Fruit fly (Drosophila melanogaster): ENCODE data around the gene tim.

The tim gene

dm6 chr2L:3519551-3519950 lies 11.6 kb upstream of the tim start, which contains the start of the genes CG3213 and CG8851:
Gene CG3213 (minus strand): TSS chr2L:3519651.
Gene CG8851 (plus strand): TSS chr2L:3519677.
- TF ChIP-seq salr (GFP tag; optimal IDR thresholded peaks at IDR 0.05) (no peak), net (GFP tag; optimal IDR thresholded peaks at IDR 0.05) (no peak), dsx (GFP tag; optimal IDR thresholded peaks at IDR 0.05; ENCODE audit: poor library complexity, severe bottlenecking) (no peak), CG34406 (GFP tag; optimal IDR thresholded peaks at IDR 0.05) (no peak), esn (GFP tag; optimal IDR thresholded peaks at IDR 0.05) (no peak), dac (GFP tag; optimal IDR thresholded peaks at IDR 0.05) (no peak), Sox14 (GFP tag; optimal IDR thresholded peaks at IDR 0.05) (no peak), Gug (GFP tag; IDR thresholded peaks at IDR 0.05) (no peak), eg (GFP tag; IDR thresholded peaks at IDR 0.05) (no peak), Eip75B (GFP tag; optimal IDR thresholded peaks at IDR 0.05) (no peak), fd85E (GFP tag; optimal IDR thresholded peaks at IDR 0.05) (no peak), CG11294 (GFP tag; IDR thresholded peaks at IDR 0.05) (no peak), achi (GFP tag; optimal IDR thresholded peaks at IDR 0.05) (no peak), CG6792 (GFP tag; optimal IDR thresholded peaks at IDR 0.05) (no peak), CG32006 (GFP tag; optimal IDR thresholded peaks at IDR 0.05) (no peak), Sox15 (GFP tag; optimal IDR thresholded peaks at IDR 0.05) (no peak), CG8119 (GFP tag; IDR thresholded peaks at IDR 0.05) (no peak)

- TF ChIP-seq svp (GFP tag) (peak; percentile 53), CG1621 (tag; optimal IDR thresholded peaks at IDR 0.05) (no peak)
Measured at dm6 chr2L:3514569-3515191, 6.8 kb upstream of the tim start, which contains the start of the genes LeuRS and CG17593. Gene LeuRS (minus strand): TSS chr2L:3514656. Gene CG17593 (plus strand): TSS chr2L:3514872.

dm6 chr2L:3510002-3510401 lies 2.1 kb upstream of the tim start, which contains the start of gene CG31954:
Gene CG31954 (minus strand): TSS chr2L:3510102.
- TF ChIP-seq eg (GFP tag; IDR thresholded peaks at IDR 0.05) (no peak), CG8119 (GFP tag; IDR thresholded peaks at IDR 0.05) (no peak), Sox14 (GFP tag; optimal IDR thresholded peaks at IDR 0.05) (no peak), Eip78C (GFP tag) (no peak), CG34406 (GFP tag; optimal IDR thresholded peaks at IDR 0.05) (no peak)

dm6 chr2L:3506806-3507205 lies 1.1 kb downstream of the tim start:
- TF ChIP-seq Eip78C (GFP tag) (peak; percentile 28), CG6163 (GFP tag; IDR thresholded peaks at IDR 0.05) (no peak), Hr4 (GFP tag; optimal IDR thresholded peaks at IDR 0.05) (peak; percentile 49), CG8319 (GFP tag; optimal IDR thresholded peaks at IDR 0.05) (no peak), eg (GFP tag; IDR thresholded peaks at IDR 0.05) (peak; percentile 66; the same call in 1 of the 3 replicates), CG8119 (GFP tag; IDR thresholded peaks at IDR 0.05) (0 out of 3 replicates have a peak, but pooled peaks have one; percentile 15), OdsH (GFP tag; optimal IDR thresholded peaks at IDR 0.05) (peak; percentile 16)

dm6 chr2L:3506322-3506721 lies 1.6 kb downstream of the tim start:
- no peak for TF ChIP-seq CG11902 (GFP tag; optimal IDR thresholded peaks at IDR 0.05)
- TF ChIP-seq CG10669 (GFP tag; optimal IDR thresholded peaks at IDR 0.05), result no peak
- TF ChIP-seq Hr38 (GFP tag; optimal IDR thresholded peaks at IDR 0.05), result no peak
- TF ChIP-seq Sox15 (GFP tag; optimal IDR thresholded peaks at IDR 0.05), result no peak
- TF ChIP-seq CG34406 (GFP tag; optimal IDR thresholded peaks at IDR 0.05), result no peak
- no peak for TF ChIP-seq CG11294 (GFP tag; IDR thresholded peaks at IDR 0.05)
- no peak for TF ChIP-seq pdm3 (GFP tag; optimal IDR thresholded peaks at IDR 0.05)
- no peak for TF ChIP-seq Gug (GFP tag; IDR thresholded peaks at IDR 0.05)
- no peak for TF ChIP-seq cyc (GFP tag; optimal IDR thresholded peaks at IDR 0.05)
- no peak for TF ChIP-seq OdsH (GFP tag; optimal IDR thresholded peaks at IDR 0.05)

dm6 chr2L:3504851-3505250 lies 3.1 kb downstream of the tim start:
- no peak for TF ChIP-seq salr (GFP tag; optimal IDR thresholded peaks at IDR 0.05)
- TF ChIP-seq fkh (GFP tag; optimal IDR thresholded peaks at IDR 0.05), result no peak
- TF ChIP-seq Hr38 (GFP tag; optimal IDR thresholded peaks at IDR 0.05), result no peak
- TF ChIP-seq CG3919 (GFP tag; optimal IDR thresholded peaks at IDR 0.05), result no peak
- TF ChIP-seq CG6163 (GFP tag; IDR thresholded peaks at IDR 0.05), result no peak
- TF ChIP-seq CG15336 (GFP tag; IDR thresholded peaks at IDR 0.05), result no peak
- TF ChIP-seq CG34406 (GFP tag; optimal IDR thresholded peaks at IDR 0.05), result no peak
- TF ChIP-seq CG1621 (tag; optimal IDR thresholded peaks at IDR 0.05), result no peak
- TF ChIP-seq CG6854 (GFP tag; optimal IDR thresholded peaks at IDR 0.05), result no peak
- TF ChIP-seq esn (GFP tag; optimal IDR thresholded peaks at IDR 0.05), result no peak
- no peak for TF ChIP-seq CG6792 (GFP tag; optimal IDR thresholded peaks at IDR 0.05)
- no peak for TF ChIP-seq dac (GFP tag; optimal IDR thresholded peaks at IDR 0.05)
- TF ChIP-seq CG8319 (GFP tag; optimal IDR thresholded peaks at IDR 0.05), result no peak
- TF ChIP-seq acj6 (GFP tag; optimal IDR thresholded peaks at IDR 0.05), result no peak
